Worm (Caenorhabditis elegans) whole organism, L2 larva: ENCODE results near the gene R05A10.3.

Source experiments
- R02D3.7 ChIP-seq: fragments of 150-350 bp; optimal IDR thresholded peaks from 2 replicates; lab custom pipeline; 2014; ENCODE audit warnings: missing biosample characterization, missing genetic modification characterization
- lsy-2 ChIP-seq, 2 experiments: fragments of 150-350 bp in 1 of 2; sonication (generic microtip) in 1 of 2; optimal IDR thresholded peaks; 2 replicates each; lab custom pipeline; 2014 to 2017; ENCODE audit warnings: missing biosample characterization in 2 of 2, missing genetic modification characterization in 2 of 2
- mdl-1 ChIP-seq, 2 experiments: fragments of 150-350 bp in 1 of 2; sonication (generic microtip) in 1 of 2; optimal IDR thresholded peaks; 2 replicates each; lab custom pipeline; 2017; ENCODE audit warnings: missing biosample characterization in 2 of 2, missing genetic modification characterization in 2 of 2

ce11 chrIV:14165476-14165875 is 10.8 kb downstream of the R05A10.3 start, which contains the start of gene R05A10.6:
- TF ChIP-seq mdl-1 (tag; optimal IDR thresholded peaks at IDR 0.05; lab: Kevin White, UChicago), result no peak
- TF ChIP-seq R02D3.7 (tag; lab: Kevin White, UChicago), result no peak
- TF ChIP-seq lsy-2 (tag; optimal IDR thresholded peaks at IDR 0.05; lab: Kevin White, UChicago), result no peak
